Worm (Caenorhabditis elegans): ENCODE results near the gene shc-3.

- TF ChIP-seq klf-2 (GFP tag; conservative IDR thresholded peaks at IDR 0.05) = no peak
- no peak for TF ChIP-seq ref-1 (GFP tag; conservative IDR thresholded peaks at IDR 0.05)
- no peak for TF ChIP-seq med-1 (GFP tag; optimal IDR thresholded peaks at IDR 0.05; ENCODE audit: insufficient read depth)
- no peak for TF ChIP-seq T22C8.4 (GFP tag; IDR thresholded peaks at IDR 0.05)
- no peak for TF ChIP-seq flt-1 (GFP tag; IDR thresholded peaks at IDR 0.05)
- no peak for TF ChIP-seq ztf-29 (GFP tag; IDR thresholded peaks at IDR 0.05)
- TF ChIP-seq tab-1 (GFP tag; IDR thresholded peaks at IDR 0.05) = no peak
- no peak for TF ChIP-seq cog-1 (tag; optimal IDR thresholded peaks at IDR 0.05)
- no peak for TF ChIP-seq ztf-23 (GFP tag; IDR thresholded peaks at IDR 0.05)
These were observed 10.7 kb upstream of the shc-3 start, which contains the start of gene K02D3.1 for ce11 chrX:13706607-13707006.
